Fruit fly (Drosophila melanogaster): Measurements from ENCODE around the gene ArgRS.

DNA sequence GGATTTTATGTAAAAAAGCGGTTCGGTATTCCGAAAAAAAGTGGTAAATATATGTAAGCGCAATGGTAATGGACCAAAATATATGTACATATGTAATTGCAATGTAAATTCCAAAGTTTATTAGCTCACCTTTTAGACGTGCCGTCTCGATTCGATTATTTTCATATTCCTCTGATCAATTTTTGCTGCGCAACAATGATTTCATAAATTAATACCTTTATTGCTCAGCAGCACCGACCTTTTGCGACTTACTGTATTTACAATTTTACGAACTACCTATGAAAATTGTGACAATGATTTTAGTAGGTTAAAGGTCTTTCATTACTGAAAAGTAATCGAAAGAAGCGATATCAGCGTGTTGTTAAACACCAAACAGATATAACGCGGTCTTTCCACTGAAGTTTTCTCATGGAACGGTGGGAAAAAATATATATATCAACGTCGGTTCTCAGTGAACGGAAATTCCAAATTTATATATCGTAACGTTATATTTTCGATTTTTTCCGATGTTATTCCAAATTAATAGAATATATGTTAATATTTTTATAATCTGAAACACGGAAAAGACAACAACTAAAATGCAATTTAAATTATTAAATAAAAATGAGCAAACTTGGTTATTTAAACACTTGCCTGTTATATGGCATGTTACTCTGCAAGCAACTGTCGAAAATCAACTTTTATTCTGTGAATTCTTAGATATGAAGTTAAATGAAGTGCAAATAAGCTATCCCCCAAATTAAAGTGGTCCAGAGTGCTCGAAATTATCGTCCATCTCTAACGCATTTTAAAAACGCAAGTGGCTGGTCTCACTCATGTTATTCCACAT is 46.0 kb upstream of the ArgRS start, which contains the start of the genes MSBP and CG15916:
- TF ChIP-seq ttk (optimal IDR thresholded peaks at IDR 0.05) (no peak), Sin3A (optimal IDR thresholded peaks at IDR 0.05) (no peak), Myc (optimal IDR thresholded peaks at IDR 0.05) (no peak), psq (optimal IDR thresholded peaks at IDR 0.05) (no peak), insv (optimal IDR thresholded peaks at IDR 0.05) (no peak), h (optimal IDR thresholded peaks at IDR 0.05) (no peak)

All from Kc167 (cell line).